Fruit fly (Drosophila melanogaster) whole organism, prepupa: Measurements from ENCODE around the gene Tcs4.

ENCODE experiments used
- CG10631 ChIP-seq: fragments of 200-800 bp; sonication (Bioruptor generic); optimal IDR thresholded peaks from 2 replicates; lab custom pipeline; 2016; ENCODE audit warnings: missing biosample characterization, missing genetic modification characterization
- CG10669 ChIP-seq: fragments of 200-800 bp; sonication (Bioruptor generic); optimal IDR thresholded peaks from 3 replicates; lab custom pipeline; 2018; ENCODE audit warnings: missing biosample characterization, mild to moderate bottlenecking, missing genetic modification characterization, moderate library complexity
- CG11762 ChIP-seq: fragments of 200-800 bp; sonication (Bioruptor generic); optimal IDR thresholded peaks from 3 replicates; lab custom pipeline; 2016; ENCODE audit warnings: missing biosample characterization, missing genetic modification characterization; ENCODE audit not compliant: insufficient read depth
- CG11902 ChIP-seq: fragments of 200-800 bp; sonication (Bioruptor generic); optimal IDR thresholded peaks from 3 replicates; lab custom pipeline; 2016; ENCODE audit warnings: missing biosample characterization, missing genetic modification characterization
- CG1621 ChIP-seq: fragments of 200-800 bp; sonication (Bioruptor generic); optimal IDR thresholded peaks from 3 replicates; lab custom pipeline; 2018; ENCODE audit warnings: missing biosample characterization, mild to moderate bottlenecking, missing genetic modification characterization
- CG31627 ChIP-seq: fragments of 200-800 bp; sonication (Bioruptor generic); optimal IDR thresholded peaks from 3 replicates; lab custom pipeline; 2016; ENCODE audit warnings: missing biosample characterization, missing genetic modification characterization
- CG32006 ChIP-seq: fragments of 200-800 bp; sonication (Bioruptor generic); optimal IDR thresholded peaks from 3 replicates; lab custom pipeline; 2017; ENCODE audit warnings: missing biosample characterization, mild to moderate bottlenecking, missing genetic modification characterization
- CG6163 ChIP-seq: fragments of 200-800 bp; sonication (Bioruptor generic); IDR thresholded peaks from 3 replicates; pipeline ENCODE4 v1.3.6; 2022; ENCODE audit warnings: missing biosample characterization, missing genetic modification characterization
- CG6792 ChIP-seq: fragments of 200-800 bp; sonication (Bioruptor generic); optimal IDR thresholded peaks from 3 replicates; lab custom pipeline; 2016; ENCODE audit warnings: missing biosample characterization, missing genetic modification characterization
- CG6808 ChIP-seq: fragments of 200-800 bp; sonication (Bioruptor generic); optimal IDR thresholded peaks from 3 replicates; lab custom pipeline; 2017; ENCODE audit warnings: missing biosample characterization, missing genetic modification characterization, mild to moderate bottlenecking, moderate library complexity, missing genetic modification reagents
- CG6854 ChIP-seq: fragments of 200-800 bp; sonication (Bioruptor generic); optimal IDR thresholded peaks from 2 replicates; lab custom pipeline; 2017; ENCODE audit warnings: missing biosample characterization, mild to moderate bottlenecking, missing genetic modification characterization
- CG7368 ChIP-seq: fragments of 200-800 bp; sonication (Bioruptor generic); optimal IDR thresholded peaks from 3 replicates; lab custom pipeline; 2016; ENCODE audit warnings: missing biosample characterization, missing genetic modification characterization
- CG8319 ChIP-seq: fragments of 200-800 bp; sonication (Bioruptor generic); optimal IDR thresholded peaks from 3 replicates; lab custom pipeline; 2016; ENCODE audit warnings: missing biosample characterization, missing genetic modification characterization
- CG8632 ChIP-seq: fragments of 200-800 bp; sonication (Bioruptor generic); optimal IDR thresholded peaks from 3 replicates; lab custom pipeline; 2016; ENCODE audit warnings: missing biosample characterization, missing genetic modification characterization
- CG9139 ChIP-seq: fragments of 200-800 bp; sonication (Bioruptor generic); optimal IDR thresholded peaks from 3 replicates; lab custom pipeline; 2017; ENCODE audit warnings: missing biosample characterization, mild to moderate bottlenecking, missing genetic modification characterization
- Eip75B ChIP-seq: fragments of 200-800 bp; sonication (Bioruptor generic); optimal IDR thresholded peaks from 3 replicates; lab custom pipeline; 2016; ENCODE audit warnings: missing biosample characterization, missing genetic modification characterization
- Eip78C ChIP-seq: fragments of 200-800 bp; sonication (Bioruptor generic); peaks from one replicate; lab custom pipeline; 2016; ENCODE audit warnings: missing biosample characterization, missing genetic modification characterization
- Ets21C ChIP-seq: fragments of 200-800 bp; sonication (Bioruptor generic); optimal IDR thresholded peaks from 3 replicates; lab custom pipeline; 2016; ENCODE audit warnings: missing biosample characterization, missing genetic modification characterization
- Ets96B ChIP-seq: fragments of 200-800 bp; optimal IDR thresholded peaks from 2 replicates; lab custom pipeline; 2019; ENCODE audit warnings: missing biosample characterization, mild to moderate bottlenecking, missing genetic modification characterization, moderate library complexity
- Lpt ChIP-seq: fragments of 200-800 bp; sonication (Bioruptor generic); optimal IDR thresholded peaks from 3 replicates; lab custom pipeline; 2016; ENCODE audit warnings: missing biosample characterization, missing genetic modification characterization
- Met ChIP-seq: fragments of 200-800 bp; sonication (Bioruptor generic); optimal IDR thresholded peaks from 3 replicates; lab custom pipeline; 2016; ENCODE audit warnings: missing biosample characterization, missing genetic modification characterization
- OdsH ChIP-seq: fragments of 200-800 bp; sonication (Bioruptor generic); optimal IDR thresholded peaks from 3 replicates; lab custom pipeline; 2016; ENCODE audit warnings: missing biosample characterization, missing genetic modification characterization
- Smox ChIP-seq: fragments of 200-800 bp; sonication (Bioruptor generic); optimal IDR thresholded peaks from 3 replicates; lab custom pipeline; 2016; ENCODE audit warnings: missing biosample characterization, missing genetic modification characterization
- Sox102F ChIP-seq: fragments of 200-800 bp; sonication (Bioruptor generic); optimal IDR thresholded peaks from 2 replicates; lab custom pipeline; 2016; ENCODE audit warnings: missing biosample characterization, mild to moderate bottlenecking, missing genetic modification characterization
- Sox14 ChIP-seq: fragments of 200-800 bp; sonication (Bioruptor generic); optimal IDR thresholded peaks from 3 replicates; lab custom pipeline; 2016; ENCODE audit warnings: missing biosample characterization, missing genetic modification characterization
- achi ChIP-seq: fragments of 200-800 bp; sonication (Bioruptor generic); optimal IDR thresholded peaks from 3 replicates; lab custom pipeline; 2016; ENCODE audit warnings: missing biosample characterization, missing genetic modification characterization
- acj6 ChIP-seq: fragments of 200-800 bp; sonication (Bioruptor generic); optimal IDR thresholded peaks from 3 replicates; lab custom pipeline; 2016; ENCODE audit warnings: missing biosample characterization, missing genetic modification characterization
- cyc ChIP-seq: fragments of 200-800 bp; sonication (Bioruptor generic); optimal IDR thresholded peaks from 3 replicates; lab custom pipeline; 2016; ENCODE audit warnings: missing biosample characterization, missing genetic modification characterization
- dac ChIP-seq: fragments of 200-800 bp; sonication (Bioruptor generic); optimal IDR thresholded peaks from 2 replicates; lab custom pipeline; 2017; ENCODE audit warnings: missing biosample characterization, mild to moderate bottlenecking, missing genetic modification characterization
- esn ChIP-seq: fragments of 200-800 bp; sonication (Bioruptor generic); optimal IDR thresholded peaks from 2 replicates; lab custom pipeline; 2016; ENCODE audit warnings: missing biosample characterization, mild to moderate bottlenecking, missing genetic modification characterization, moderate library complexity
- fd59A ChIP-seq: fragments of 200-800 bp; sonication (Bioruptor generic); optimal IDR thresholded peaks from 2 replicates; lab custom pipeline; 2017; ENCODE audit warnings: missing biosample characterization, mild to moderate bottlenecking, missing genetic modification characterization, missing genetic modification reagents
- fd85E ChIP-seq: fragments of 200-800 bp; sonication (Bioruptor generic); optimal IDR thresholded peaks from 3 replicates; lab custom pipeline; 2016; ENCODE audit warnings: missing biosample characterization, missing genetic modification characterization
- lz ChIP-seq: fragments of 200-800 bp; sonication (Bioruptor generic); optimal IDR thresholded peaks from 3 replicates; lab custom pipeline; 2016; ENCODE audit warnings: missing biosample characterization, missing genetic modification characterization
- pdm3 ChIP-seq: fragments of 200-800 bp; sonication (Bioruptor generic); optimal IDR thresholded peaks from 3 replicates; lab custom pipeline; 2016; ENCODE audit warnings: missing biosample characterization, missing genetic modification characterization
- spab ChIP-seq: fragments of 200-800 bp; sonication (Bioruptor generic); optimal IDR thresholded peaks from 2 replicates; lab custom pipeline; 2017; ENCODE audit warnings: missing biosample characterization, mild to moderate bottlenecking, missing genetic modification characterization, missing genetic modification reagents
- ss ChIP-seq, 2 experiments: fragments of 200-800 bp; sonication (Bioruptor generic); optimal IDR thresholded peaks; 2 replicates in 1 of 2; 3 replicates in 1 of 2; lab custom pipeline; 2017 to 2018; ENCODE audit warnings: mild to moderate bottlenecking in 2 of 2, missing biosample characterization in 2 of 2, missing genetic modification characterization in 2 of 2, moderate library complexity in 1 of 2
- topi ChIP-seq: fragments of 200-800 bp; sonication (Bioruptor generic); optimal IDR thresholded peaks from 3 replicates; lab custom pipeline; 2016; ENCODE audit warnings: missing biosample characterization, missing genetic modification characterization

Tcs4 gene

DNA sequence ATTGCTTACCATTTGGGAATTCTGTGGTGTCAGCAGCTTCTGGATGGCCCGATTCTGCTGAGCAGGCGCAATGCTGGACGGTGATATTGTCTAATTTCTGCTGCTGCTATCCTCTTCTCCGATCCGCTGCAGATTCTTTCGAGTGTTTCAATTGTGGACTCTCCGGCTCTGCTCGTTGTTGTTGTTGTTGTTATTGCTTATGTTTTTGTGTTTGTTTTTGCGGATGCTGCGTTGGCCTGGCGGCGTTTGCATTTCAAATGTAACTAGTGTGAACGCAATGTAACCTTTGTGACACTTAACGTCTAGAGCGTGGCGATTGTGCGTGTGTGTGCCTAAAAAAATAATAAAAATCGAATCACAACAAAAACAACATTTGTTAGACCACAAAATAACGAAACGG, 10.4 kb upstream of the Tcs4 start:
- TF ChIP-seq cyc (no peak), CG6808 (no peak), Smox (GFP tag; lab: Kevin White, UChicago) (no peak), spab (GFP tag; lab: Kevin White, UChicago) (no peak), CG7368 (no peak), fd59A (GFP tag; lab: Kevin White, UChicago) (no peak), OdsH (GFP tag; lab: Kevin White, UChicago) (no peak), CG6854 (no peak), achi (GFP tag; lab: Kevin White, UChicago) (no peak), CG9139 (GFP tag; lab: Kevin White, UChicago) (no peak), CG8632 (GFP tag; lab: Kevin White, UChicago) (no peak)

dm6 chrX:19704083-19704482, 2.5 kb upstream of the Tcs4 start, which contains the start of the genes CG14230 and CG14232:
TSS of gene CG14230 (plus strand) at chrX:19704176.
TSS of gene CG14232 (minus strand) at chrX:19704259.
- TF ChIP-seq achi (GFP tag; lab: Kevin White, UChicago) (peak; percentile 12), CG31627 (GFP tag; lab: Kevin White, UChicago) (no peak), Sox14 (GFP tag; lab: Kevin White, UChicago) (peak; percentile 56), Met (no peak), Ets96B (tag; lab: Kevin White, UChicago) (no peak), lz (GFP tag; lab: Kevin White, UChicago) (peak; percentile 1), acj6 (GFP tag; lab: Kevin White, UChicago) (no peak), cyc (no peak), Eip75B (no peak), CG11762 (GFP tag; lab: Kevin White, UChicago) (no peak), esn (GFP tag; lab: Kevin White, UChicago) (peak; percentile 13), fd59A (GFP tag; lab: Kevin White, UChicago) (no peak), Eip78C (peak; percentile 66), CG1621 (tag; lab: Kevin White, UChicago) (peak; percentile 43), fd85E (no peak)

- TF ChIP-seq CG1621 (tag; lab: Kevin White, UChicago): peak; percentile 63
- peak; percentile 30 to 55 for TF ChIP-seq ss (GFP tag; optimal IDR thresholded peaks at IDR 0.05; lab: Kevin White, UChicago)
- TF ChIP-seq Sox14 (GFP tag; lab: Kevin White, UChicago): peak; percentile 48
- no peak for TF ChIP-seq CG9139 (GFP tag; lab: Kevin White, UChicago)
- TF ChIP-seq topi (GFP tag; lab: Kevin White, UChicago): peak; percentile 31
- no peak for TF ChIP-seq CG6792 (GFP tag; lab: Kevin White, UChicago)
- TF ChIP-seq Smox (GFP tag; lab: Kevin White, UChicago): no peak
- TF ChIP-seq cyc: no peak
- peak; percentile 10 for TF ChIP-seq CG6854
- TF ChIP-seq CG6163 (GFP tag; lab: Robert Waterston, UW): 0 out of 3 replicates have a peak, but pooled peaks have one; percentile 24
- TF ChIP-seq esn (GFP tag; lab: Kevin White, UChicago): peak; percentile 21
- TF ChIP-seq pdm3 (GFP tag; lab: Kevin White, UChicago): no peak
- TF ChIP-seq Ets21C: no peak
- TF ChIP-seq spab (GFP tag; lab: Kevin White, UChicago): no peak
- peak; percentile 60 for TF ChIP-seq Eip78C
These were observed 4.2 kb downstream of the Tcs4 start for dm6 chrX:19697255-19697877.

dm6 chrX:19696845-19697244, 4.7 kb downstream of the Tcs4 start, which contains the start of gene Cdc42:
TSS of gene Cdc42 (plus strand) at chrX:19697091.
- TF ChIP-seq CG6792 (GFP tag; lab: Kevin White, UChicago) (no peak), cyc (no peak), CG32006 (GFP tag; lab: Kevin White, UChicago) (no peak), CG6163 (GFP tag; lab: Robert Waterston, UW) (0 out of 3 replicates have a peak, but pooled peaks have one; percentile 32), Met (no peak), dac (no peak), CG11902 (GFP tag; lab: Kevin White, UChicago) (no peak), CG8319 (no peak), Lpt (no peak), Sox102F (no peak), CG1621 (tag; lab: Kevin White, UChicago) (peak; percentile 35), CG10631 (GFP tag; lab: Kevin White, UChicago) (no peak), CG10669 (GFP tag; lab: Kevin White, UChicago) (no peak), esn (GFP tag; lab: Kevin White, UChicago) (no peak)
